Fruit fly (Drosophila melanogaster) whole organism, prepupa: ENCODE data around the gene CG13063.

Experiments
- CG6854 ChIP-seq: fragments of 200-800 bp; sonication (Bioruptor generic); optimal IDR thresholded peaks from 2 replicates; lab custom pipeline; 2017; ENCODE audit warnings: missing biosample characterization, mild to moderate bottlenecking, missing genetic modification characterization
- CG7368 ChIP-seq: fragments of 200-800 bp; sonication (Bioruptor generic); optimal IDR thresholded peaks from 3 replicates; lab custom pipeline; 2016; ENCODE audit warnings: missing biosample characterization, missing genetic modification characterization
- CG8119 ChIP-seq: fragments of 200-800 bp; sonication (Bioruptor generic); IDR thresholded peaks from 3 replicates; pipeline ENCODE4 v1.3.6; 2022; ENCODE audit warnings: missing biosample characterization, missing genetic modification characterization
- Eip93F ChIP-seq: fragments of 200-800 bp; sonication (Bioruptor generic); optimal IDR thresholded peaks from 2 replicates; lab custom pipeline; 2016; ENCODE audit warnings: missing biosample characterization, mild to moderate bottlenecking, missing genetic modification characterization
- Hr39 ChIP-seq: fragments of 200-800 bp; sonication (Bioruptor generic); optimal IDR thresholded peaks from 2 replicates; lab custom pipeline; 2016; ENCODE audit warnings: missing biosample characterization, missing genetic modification characterization
- OdsH ChIP-seq: fragments of 200-800 bp; sonication (Bioruptor generic); optimal IDR thresholded peaks from 3 replicates; lab custom pipeline; 2016; ENCODE audit warnings: missing biosample characterization, missing genetic modification characterization
- Smox ChIP-seq: fragments of 200-800 bp; sonication (Bioruptor generic); optimal IDR thresholded peaks from 3 replicates; lab custom pipeline; 2016; ENCODE audit warnings: missing biosample characterization, missing genetic modification characterization

dm6 chr3L:16346023-16346422 lies 39.6 kb downstream of the CG13063 start, which contains the start of gene CG33257:
- no peak for TF ChIP-seq Hr39 (GFP tag; lab: Kevin White, UChicago)
- TF ChIP-seq Eip93F: no peak
- no peak for TF ChIP-seq OdsH (GFP tag; lab: Kevin White, UChicago)
- TF ChIP-seq Smox (GFP tag; lab: Kevin White, UChicago): no peak
- no peak for TF ChIP-seq CG8119 (GFP tag; lab: Robert Waterston, UW)
- TF ChIP-seq CG7368 (GFP tag; lab: Kevin White, UChicago): no peak
- no peak for TF ChIP-seq CG6854
